Worm (Caenorhabditis elegans) whole organism, L4 larva: ENCODE results near the gene C16A3.2.

Source experiments
- F37D6.2 ChIP-seq: sonication (generic microtip); optimal IDR thresholded peaks from 2 replicates; lab custom pipeline; 2016; ENCODE audit warnings: mild to moderate bottlenecking, missing genetic modification characterization, missing compliant biosample characterization
- F44E2.7 ChIP-seq: fragments of 200-800 bp; sonication (Bioruptor generic); IDR thresholded peaks from 2 replicates; pipeline ENCODE4 v2.1.2; 2022; ENCODE audit warnings: missing genetic modification characterization, missing compliant biosample characterization
- F49E8.2 ChIP-seq: sonication (generic microtip); optimal IDR thresholded peaks from 2 replicates; lab custom pipeline; 2016; ENCODE audit warnings: missing compliant biosample characterization, mild to moderate bottlenecking, missing genetic modification characterization, borderline replicate concordance
- Y5F2A.4 ChIP-seq: fragments of 200-800 bp; sonication (Bioruptor generic); optimal IDR thresholded peaks from 2 replicates; lab custom pipeline; 2018; ENCODE audit warnings: mild to moderate bottlenecking, missing genetic modification characterization, missing compliant biosample characterization
- Y75B8A.6 ChIP-seq: fragments of 200-800 bp; sonication (Bioruptor generic); IDR thresholded peaks from 2 replicates; pipeline ENCODE4 v1.3.6; 2022; ENCODE audit warnings: missing genetic modification reagents, missing genetic modification characterization, missing compliant biosample characterization
- ZK337.2 ChIP-seq: fragments of 200-800 bp; sonication (Bioruptor generic); IDR thresholded peaks from 2 replicates; pipeline ENCODE4 v1.3.6; 2022; ENCODE audit warnings: missing genetic modification reagents, missing genetic modification characterization, missing compliant biosample characterization
- ZK546.5 ChIP-seq, 2 experiments: sonication (generic microtip); optimal IDR thresholded peaks; 2 replicates each; lab custom pipeline; 2017; ENCODE audit warnings: missing biosample characterization in 2 of 2, missing genetic modification characterization in 2 of 2
- aha-1 ChIP-seq: fragments of 150-350 bp; peaks from one replicate; lab custom pipeline; 2014; ENCODE audit warnings: missing biosample characterization, missing genetic modification characterization
- ama-1 ChIP-seq: fragments of 150-350 bp; optimal IDR thresholded peaks from 2 replicates; lab custom pipeline; 2014; ENCODE audit warnings: inconsistent platforms, mixed read lengths
- attf-4 ChIP-seq: sonication (generic microtip); optimal IDR thresholded peaks from 3 replicates; lab custom pipeline; 2017; ENCODE audit warnings: missing biosample characterization, missing genetic modification characterization
- ceh-20 ChIP-seq: fragments of 200-800 bp; sonication (Bioruptor generic); IDR thresholded peaks from 2 replicates; pipeline ENCODE4 v1.3.6; 2022; ENCODE audit warnings: missing genetic modification reagents, missing genetic modification characterization, missing compliant biosample characterization
- ces-1 ChIP-seq: fragments of 150-350 bp; sonication (generic microtip); optimal IDR thresholded peaks from 4 replicates; lab custom pipeline; 2014; ENCODE audit warnings: missing biosample characterization, missing genetic modification reagents, missing genetic modification characterization
- daf-12 ChIP-seq: fragments of 150-350 bp; optimal IDR thresholded peaks from 2 replicates; lab custom pipeline; 2014; ENCODE audit warnings: missing biosample characterization, missing genetic modification reagents, missing genetic modification characterization
- dmd-9 ChIP-seq: fragments of 200-800 bp; sonication (Bioruptor generic); IDR thresholded peaks from 2 replicates; pipeline ENCODE4 v1.3.6; 2022; ENCODE audit warnings: missing genetic modification reagents, missing genetic modification characterization, missing compliant biosample characterization
- egl-27 ChIP-seq: sonication (generic microtip); optimal IDR thresholded peaks from 3 replicates; lab custom pipeline; 2017; ENCODE audit warnings: missing biosample characterization, missing genetic modification reagents, missing genetic modification characterization
- fkh-10 ChIP-seq: fragments of 150-350 bp; optimal IDR thresholded peaks from 2 replicates; lab custom pipeline; 2014; ENCODE audit warnings: missing biosample characterization, missing genetic modification reagents, missing genetic modification characterization
- fos-1 ChIP-seq: fragments of 150-350 bp; optimal IDR thresholded peaks from 2 replicates; lab custom pipeline; 2014; ENCODE audit warnings: missing biosample characterization, missing genetic modification characterization
- gei-8 ChIP-seq: fragments of 200-800 bp; sonication (Bioruptor generic); optimal IDR thresholded peaks from 2 replicates; lab custom pipeline; 2018; ENCODE audit warnings: mild to moderate bottlenecking, missing genetic modification characterization, missing compliant biosample characterization
- hif-1 ChIP-seq, 2 experiments: sonication (generic microtip); optimal IDR thresholded peaks; 2 replicates each; lab custom pipeline; 2016 to 2017; ENCODE audit warnings: missing compliant biosample characterization in 2 of 2, missing genetic modification characterization in 2 of 2, missing genetic modification reagents in 2 of 2, missing genotype in 2 of 2, mild to moderate bottlenecking in 1 of 2
- hlh-11 ChIP-seq: fragments of 200-800 bp; sonication (Bioruptor generic); optimal IDR thresholded peaks from 2 replicates; lab custom pipeline; 2018; ENCODE audit warnings: mild to moderate bottlenecking, missing genetic modification characterization, missing compliant biosample characterization
- hmg-1.1 ChIP-seq: fragments of 200-800 bp; sonication (Bioruptor generic); IDR thresholded peaks from 2 replicates; pipeline ENCODE4 v1.3.6; 2022; ENCODE audit warnings: missing genetic modification reagents, missing genetic modification characterization, missing compliant biosample characterization
- jun-1 ChIP-seq: fragments of 150-350 bp; optimal IDR thresholded peaks from 2 replicates; lab custom pipeline; 2014; ENCODE audit warnings: missing biosample characterization, missing genetic modification reagents, missing genetic modification characterization
- lir-3 ChIP-seq: sonication (generic microtip); optimal IDR thresholded peaks from 2 replicates; lab custom pipeline; 2016; ENCODE audit warnings: mild to moderate bottlenecking, missing genetic modification characterization, missing compliant biosample characterization
- lsy-2 ChIP-seq, 2 experiments: fragments of 150-350 bp in 1 of 2; sonication (generic microtip) in 1 of 2; optimal IDR thresholded peaks; 2 replicates each; lab custom pipeline; 2014 to 2017; ENCODE audit warnings: missing biosample characterization in 2 of 2, missing genetic modification characterization in 2 of 2
- madf-5 ChIP-seq, 2 experiments: fragments of 200-800 bp; sonication (Bioruptor generic); IDR thresholded peaks; 2 replicates each; pipeline ENCODE4 v1.3.6; 2022; ENCODE audit warnings: missing compliant biosample characterization in 2 of 2, missing genetic modification characterization in 2 of 2
- madf-9 ChIP-seq: fragments of 200-800 bp; sonication (Bioruptor generic); conservative IDR thresholded peaks from 2 replicates; pipeline ENCODE4 v1.3.6; 2022; ENCODE audit warnings: missing genetic modification reagents, missing genetic modification characterization, missing compliant biosample characterization
- mep-1 ChIP-seq: fragments of 150-350 bp; sonication (generic microtip); optimal IDR thresholded peaks from 3 replicates; lab custom pipeline; 2014; ENCODE audit warnings: missing biosample characterization, missing genetic modification characterization
- mxl-2 ChIP-seq: fragments of 200-800 bp; sonication (Bioruptor generic); conservative IDR thresholded peaks from 2 replicates; pipeline ENCODE4 v1.3.6; 2022; ENCODE audit warnings: missing genetic modification reagents, missing genetic modification characterization, missing compliant biosample characterization
- mxl-3 ChIP-seq: fragments of 200-800 bp; sonication (Bioruptor generic); optimal IDR thresholded peaks from 2 replicates; lab custom pipeline; 2018; ENCODE audit warnings: mild to moderate bottlenecking, missing genetic modification characterization, missing compliant biosample characterization
- nhr-11 ChIP-seq: fragments of 150-350 bp; optimal IDR thresholded peaks from 2 replicates; lab custom pipeline; 2014; ENCODE audit warnings: missing biosample characterization, missing genetic modification characterization
- nhr-111 ChIP-seq: fragments of 200-800 bp; sonication (Bioruptor generic); optimal IDR thresholded peaks from 2 replicates; lab custom pipeline; 2018; ENCODE audit warnings: mild to moderate bottlenecking, missing genetic modification characterization, missing compliant biosample characterization
- nhr-237 ChIP-seq: sonication (generic microtip); optimal IDR thresholded peaks from 2 replicates; lab custom pipeline; 2017; ENCODE audit warnings: missing biosample characterization, missing genetic modification characterization
- nhr-25 ChIP-seq: sonication (generic microtip); optimal IDR thresholded peaks from 2 replicates; lab custom pipeline; 2017; ENCODE audit warnings: missing genetic modification characterization, mild to moderate bottlenecking, missing compliant biosample characterization, antibody characterized with exemption, moderate library complexity, borderline replicate concordance; ENCODE audit not compliant: insufficient read depth
- nhr-6 ChIP-seq: fragments of 150-350 bp; optimal IDR thresholded peaks from 2 replicates; lab custom pipeline; 2014; ENCODE audit warnings: missing biosample characterization, missing genetic modification characterization
- nhr-76 ChIP-seq: fragments of 150-350 bp; optimal IDR thresholded peaks from 2 replicates; lab custom pipeline; 2014; ENCODE audit warnings: missing biosample characterization, missing genetic modification characterization
- pha-4 ChIP-seq, 2 experiments: fragments of 150-350 bp in 1 of 2; fragments of 200-800 bp in 1 of 2; sonication (Bioruptor generic) in 1 of 2; IDR thresholded peaks in 1 of 2; optimal IDR thresholded peaks in 1 of 2; 2 replicates each; pipeline versions ENCODE4 v1.3.6 to Lab custom; 2014 to 2022; ENCODE audit warnings: missing genetic modification characterization in 2 of 2, missing genetic modification reagents in 2 of 2, missing biosample characterization in 1 of 2, missing compliant biosample characterization in 1 of 2
- pqm-1 ChIP-seq: sonication (generic microtip); optimal IDR thresholded peaks from 2 replicates; lab custom pipeline; 2017; ENCODE audit warnings: missing biosample characterization, missing genetic modification characterization
- rbr-2 ChIP-seq: sonication (generic microtip); optimal IDR thresholded peaks from 2 replicates; lab custom pipeline; 2016; ENCODE audit warnings: missing genotype, missing genetic modification characterization, missing compliant biosample characterization
- set-16 ChIP-seq: fragments of 200-800 bp; sonication (Bioruptor generic); IDR thresholded peaks from 2 replicates; pipeline ENCODE4 v1.3.6; 2022; ENCODE audit warnings: missing genetic modification reagents, missing genetic modification characterization, missing compliant biosample characterization
- snpc-4 ChIP-seq: fragments of 150-350 bp; optimal IDR thresholded peaks from 2 replicates; lab custom pipeline; 2014; ENCODE audit warnings: missing biosample characterization, missing genetic modification characterization
- spr-1 ChIP-seq: sonication (generic microtip); optimal IDR thresholded peaks from 2 replicates; lab custom pipeline; 2016; ENCODE audit warnings: mild to moderate bottlenecking, missing genetic modification characterization, missing compliant biosample characterization
- spr-3 ChIP-seq: fragments of 200-800 bp; sonication (Bioruptor generic); optimal IDR thresholded peaks from 2 replicates; lab custom pipeline; 2018; ENCODE audit warnings: mild to moderate bottlenecking, missing genetic modification characterization, missing compliant biosample characterization
- tag-97 ChIP-seq: fragments of 200-800 bp; sonication (Bioruptor generic); IDR thresholded peaks from 2 replicates; pipeline ENCODE4 v1.3.6; 2022; ENCODE audit warnings: missing genetic modification characterization, missing compliant biosample characterization
- vab-7 ChIP-seq: fragments of 200-800 bp; sonication (Bioruptor generic); IDR thresholded peaks from 2 replicates; pipeline ENCODE4 v1.3.6; 2022; ENCODE audit warnings: missing genetic modification reagents, missing genetic modification characterization, missing compliant biosample characterization
- zag-1 ChIP-seq: fragments of 150-350 bp; optimal IDR thresholded peaks from 2 replicates; lab custom pipeline; 2014; ENCODE audit warnings: missing biosample characterization, missing genetic modification characterization
- zfp-3 ChIP-seq: fragments of 200-800 bp; sonication (Bioruptor generic); conservative IDR thresholded peaks from 2 replicates; pipeline ENCODE4 v1.3.6; 2022; ENCODE audit warnings: missing genetic modification reagents, missing genetic modification characterization, missing compliant biosample characterization
- zip-2 ChIP-seq: fragments of 150-350 bp; optimal IDR thresholded peaks from 2 replicates; lab custom pipeline; 2014; ENCODE audit warnings: missing biosample characterization, missing genetic modification characterization
- ztf-11 ChIP-seq: fragments of 150-350 bp; optimal IDR thresholded peaks from 2 replicates; lab custom pipeline; 2014; ENCODE audit warnings: missing biosample characterization, missing genetic modification characterization

The C16A3.2 gene

ce11 chrIII:6427205-6427604 is 37.6 kb downstream of the C16A3.2 start, which contains the start of gene C05D11.8:
C05D11.8 (minus strand) TSS chrIII:6427305.
- TF ChIP-seq ZK337.2 (GFP tag; lab: Robert Waterston, UW) (no peak), ama-1 (lab: Kevin White, UChicago) (no peak), nhr-111 (GFP tag; lab: Kevin White, UChicago) (no peak), ceh-20 (GFP tag; lab: Robert Waterston, UW) (no peak), lsy-2 (tag; optimal IDR thresholded peaks at IDR 0.05; lab: Kevin White, UChicago) (no peak), dmd-9 (GFP tag; lab: Robert Waterston, UW) (no peak), zag-1 (tag; lab: Kevin White, UChicago) (no peak), hmg-1.1 (GFP tag; lab: Robert Waterston, UW) (no peak), zfp-3 (no peak), zip-2 (no peak), hlh-11 (tag; lab: Kevin White, UChicago) (no peak), nhr-11 (tag; lab: Kevin White, UChicago) (no peak), aha-1 (no peak), hif-1 (tag; optimal IDR thresholded peaks at IDR 0.05; lab: Kevin White, UChicago) (no peak), attf-4 (tag; lab: Kevin White, UChicago) (no peak)

DNA sequence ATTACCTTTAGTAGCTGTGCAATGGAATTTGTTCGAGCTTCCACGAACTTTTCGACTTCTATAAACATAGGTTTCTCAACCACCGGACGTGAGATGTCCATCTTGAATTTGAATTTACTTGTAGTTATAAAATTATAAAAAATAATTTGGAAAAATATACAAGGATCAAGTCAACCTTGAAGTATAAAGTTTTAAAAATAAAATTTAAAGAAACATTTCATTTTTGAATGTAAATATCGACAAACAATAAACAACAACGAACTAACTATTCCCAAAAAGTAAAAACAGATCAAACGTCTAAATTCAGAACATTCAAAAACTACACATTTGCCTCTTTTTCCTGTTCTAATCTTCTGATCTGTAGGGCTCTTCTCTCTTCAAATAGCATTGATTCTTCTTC is 41.2 kb downstream of the C16A3.2 start, which contains the start of gene popl-1:
Gene popl-1 (minus strand): TSS at position 101 of the 400 bp plus-strand sequence.
- TF ChIP-seq nhr-6 (tag; lab: Kevin White, UChicago) (no peak), snpc-4 (no peak), F49E8.2 (tag; lab: Kevin White, UChicago) (no peak), daf-12 (tag; lab: Kevin White, UChicago) (no peak), mep-1 (tag; lab: Kevin White, UChicago) (no peak), egl-27 (no peak), lsy-2 (tag; optimal IDR thresholded peaks at IDR 0.05; lab: Kevin White, UChicago) (no peak), Y5F2A.4 (GFP tag; lab: Kevin White, UChicago) (no peak), nhr-76 (tag; lab: Kevin White, UChicago) (no peak), pqm-1 (tag; lab: Kevin White, UChicago) (no peak), zag-1 (tag; lab: Kevin White, UChicago) (no peak), mxl-2 (GFP tag; lab: Robert Waterston, UW) (no peak), gei-8 (no peak), madf-5 (GFP tag; IDR thresholded peaks at IDR 0.05; lab: Robert Waterston, UW) (no peak), set-16 (GFP tag; lab: Robert Waterston, UW) (no peak), spr-1 (tag; lab: Kevin White, UChicago) (no peak), Y75B8A.6 (GFP tag; lab: Robert Waterston, UW) (no peak)

ce11 chrIII:6431766-6432228 is 42.2 kb downstream of the C16A3.2 start, which contains the start of the genes mrps-17 and txdc-9:
mrps-17 (minus strand) TSS chrIII:6431798.
txdc-9 (plus strand) TSS chrIII:6432178.
- no peak for TF ChIP-seq pha-4 (GFP tag; IDR thresholded peaks at IDR 0.05; lab: Robert Waterston, UW)
- peak; percentile 58 for TF ChIP-seq pha-4 (tag; optimal IDR thresholded peaks at IDR 0.05; lab: Kevin White, UChicago)
- no peak for TF ChIP-seq vab-7 (GFP tag; lab: Robert Waterston, UW)
- no peak for TF ChIP-seq attf-4 (tag; lab: Kevin White, UChicago)
- TF ChIP-seq nhr-237 (tag; lab: Kevin White, UChicago), result no peak
- no peak for TF ChIP-seq madf-5 (GFP tag; IDR thresholded peaks at IDR 0.05; lab: Robert Waterston, UW)
- no peak for TF ChIP-seq ZK546.5 (tag; optimal IDR thresholded peaks at IDR 0.05; lab: Kevin White, UChicago)
- TF ChIP-seq madf-9, result no peak
- TF ChIP-seq nhr-25 (tag; lab: Kevin White, UChicago), result no peak
- peak; percentile 84 for TF ChIP-seq nhr-6 (tag; lab: Kevin White, UChicago)
- TF ChIP-seq pqm-1 (tag; lab: Kevin White, UChicago), result no peak
- no peak for TF ChIP-seq mxl-3 (GFP tag; lab: Kevin White, UChicago)
- TF ChIP-seq aha-1, result peak; percentile 90
- no peak for TF ChIP-seq lir-3 (tag; lab: Kevin White, UChicago)
- peak; percentile 17 to 92 for TF ChIP-seq lsy-2 (tag; optimal IDR thresholded peaks at IDR 0.05; lab: Kevin White, UChicago)
- TF ChIP-seq fos-1 (tag; lab: Kevin White, UChicago), result no peak
- peak; percentile 63 for TF ChIP-seq ces-1
- no peak for TF ChIP-seq spr-3 (GFP tag; lab: Kevin White, UChicago)
- no peak for TF ChIP-seq egl-27
- TF ChIP-seq tag-97 (GFP tag; lab: Robert Waterston, UW), result no peak
- no peak for TF ChIP-seq F44E2.7 (GFP tag; lab: Robert Waterston, UW)
- peak; percentile 30 for TF ChIP-seq fkh-10 (GFP tag; lab: Kevin White, UChicago)
- no peak for TF ChIP-seq ztf-11 (tag; lab: Kevin White, UChicago)
- no peak for TF ChIP-seq jun-1 (tag; lab: Kevin White, UChicago)
- peak; percentile 21 for TF ChIP-seq F37D6.2 (tag; lab: Kevin White, UChicago)
- peak; percentile 73 for TF ChIP-seq rbr-2
